Fruit fly (Drosophila melanogaster) S2 (cell line): Measurements from ENCODE around the gene TTLL1A.

Source experiments
- CG8478 ChIP-seq: fragments of >200 bp; optimal IDR thresholded peaks from 2 replicates; lab custom pipeline; 2018
- CTCF ChIP-seq, 2 experiments: fragments of >200 bp; optimal IDR thresholded peaks; 2 replicates each; lab custom pipeline; 2018

dm6 chrX:17232642-17233041, 30.2 kb upstream of the TTLL1A start, which contains the start of gene f:
- TF ChIP-seq CTCF (optimal IDR thresholded peaks at IDR 0.05; lab: Kevin White, UChicago) (no peak), CG8478 (lab: Kevin White, UChicago) (no peak)
